Worm (Caenorhabditis elegans) whole organism, L4 larva: ENCODE measurements around the gene srt-54.

Experiments
- F26F4.8 ChIP-seq: fragments of 200-800 bp; sonication (Bioruptor generic); conservative IDR thresholded peaks from 2 replicates; pipeline ENCODE4 v1.3.6; 2022; ENCODE audit warnings: missing genetic modification characterization, missing compliant biosample characterization
- F37D6.2 ChIP-seq: sonication (generic microtip); optimal IDR thresholded peaks from 2 replicates; lab custom pipeline; 2016; ENCODE audit warnings: mild to moderate bottlenecking, missing genetic modification characterization, missing compliant biosample characterization
- F44E2.7 ChIP-seq: fragments of 200-800 bp; sonication (Bioruptor generic); IDR thresholded peaks from 2 replicates; pipeline ENCODE4 v2.1.2; 2022; ENCODE audit warnings: missing genetic modification characterization, missing compliant biosample characterization
- T20F7.1 ChIP-seq: fragments of 200-800 bp; sonication (Bioruptor generic); optimal IDR thresholded peaks from 2 replicates; lab custom pipeline; 2018; ENCODE audit warnings: mild to moderate bottlenecking, missing genetic modification characterization, missing compliant biosample characterization
- Y48G9A.11 ChIP-seq: fragments of 200-800 bp; sonication (Bioruptor generic); IDR thresholded peaks from 2 replicates; pipeline ENCODE4 v1.3.6; 2022; ENCODE audit warnings: missing genetic modification reagents, missing genetic modification characterization, missing compliant biosample characterization
- ZK337.2 ChIP-seq: fragments of 200-800 bp; sonication (Bioruptor generic); IDR thresholded peaks from 2 replicates; pipeline ENCODE4 v1.3.6; 2022; ENCODE audit warnings: missing genetic modification reagents, missing genetic modification characterization, missing compliant biosample characterization
- ZK546.5 ChIP-seq, 2 experiments: sonication (generic microtip); optimal IDR thresholded peaks; 2 replicates each; lab custom pipeline; 2017; ENCODE audit warnings: missing biosample characterization in 2 of 2, missing genetic modification characterization in 2 of 2
- aha-1 ChIP-seq: fragments of 150-350 bp; peaks from one replicate; lab custom pipeline; 2014; ENCODE audit warnings: missing biosample characterization, missing genetic modification characterization
- aly-2 ChIP-seq: sonication (generic microtip); optimal IDR thresholded peaks from 2 replicates; lab custom pipeline; 2018; ENCODE audit warnings: missing biosample characterization, missing genetic modification characterization
- attf-4 ChIP-seq: sonication (generic microtip); optimal IDR thresholded peaks from 3 replicates; lab custom pipeline; 2017; ENCODE audit warnings: missing biosample characterization, missing genetic modification characterization
- ceh-28 ChIP-seq: fragments of 150-350 bp; optimal IDR thresholded peaks from 2 replicates; lab custom pipeline; 2014; ENCODE audit warnings: missing biosample characterization, missing genetic modification reagents, missing genetic modification characterization
- ceh-62 ChIP-seq: sonication (generic microtip); optimal IDR thresholded peaks from 2 replicates; lab custom pipeline; 2017; ENCODE audit warnings: missing biosample characterization, missing genetic modification characterization
- daf-8 ChIP-seq: fragments of 200-800 bp; sonication (Bioruptor generic); IDR thresholded peaks from 2 replicates; pipeline ENCODE4 v1.3.6; 2022; ENCODE audit warnings: missing genetic modification characterization, missing compliant biosample characterization
- dmd-6 ChIP-seq: fragments of 200-800 bp; sonication (Bioruptor generic); IDR thresholded peaks from 2 replicates; pipeline ENCODE4 v1.3.6; 2022; ENCODE audit warnings: missing genetic modification reagents, missing genetic modification characterization, missing compliant biosample characterization
- dmd-8 ChIP-seq: fragments of 200-800 bp; sonication (Bioruptor generic); IDR thresholded peaks from 2 replicates; pipeline ENCODE4 v1.3.6; 2022; ENCODE audit warnings: missing genetic modification characterization, missing compliant biosample characterization
- dve-1 ChIP-seq: sonication (generic microtip); optimal IDR thresholded peaks from 2 replicates; lab custom pipeline; 2017; ENCODE audit warnings: antibody characterized with exemption, mild to moderate bottlenecking, missing genetic modification characterization, missing compliant biosample characterization; ENCODE audit not compliant: insufficient read depth
- egl-43 ChIP-seq: fragments of 200-800 bp; sonication (Bioruptor generic); IDR thresholded peaks from 2 replicates; pipeline ENCODE4 v1.3.6; 2022; ENCODE audit warnings: missing genetic modification reagents, missing genetic modification characterization, missing compliant biosample characterization
- fos-1 ChIP-seq: fragments of 150-350 bp; optimal IDR thresholded peaks from 2 replicates; lab custom pipeline; 2014; ENCODE audit warnings: missing biosample characterization, missing genetic modification characterization
- gei-8 ChIP-seq: fragments of 200-800 bp; sonication (Bioruptor generic); optimal IDR thresholded peaks from 2 replicates; lab custom pipeline; 2018; ENCODE audit warnings: mild to moderate bottlenecking, missing genetic modification characterization, missing compliant biosample characterization
- hif-1 ChIP-seq, 2 experiments: sonication (generic microtip); optimal IDR thresholded peaks; 2 replicates each; lab custom pipeline; 2016 to 2017; ENCODE audit warnings: missing compliant biosample characterization in 2 of 2, missing genetic modification characterization in 2 of 2, missing genetic modification reagents in 2 of 2, missing genotype in 2 of 2, mild to moderate bottlenecking in 1 of 2
- hlh-11 ChIP-seq: fragments of 200-800 bp; sonication (Bioruptor generic); optimal IDR thresholded peaks from 2 replicates; lab custom pipeline; 2018; ENCODE audit warnings: mild to moderate bottlenecking, missing genetic modification characterization, missing compliant biosample characterization
- hlh-30 ChIP-seq: sonication (generic microtip); optimal IDR thresholded peaks from 2 replicates; lab custom pipeline; 2017; ENCODE audit warnings: antibody characterized with exemption, mild to moderate bottlenecking, missing genetic modification characterization, missing compliant biosample characterization; ENCODE audit not compliant: insufficient read depth
- lin-1 ChIP-seq: fragments of 200-800 bp; sonication (Bioruptor generic); IDR thresholded peaks from 2 replicates; pipeline ENCODE4 v1.3.6; 2022; ENCODE audit warnings: missing genetic modification reagents, missing genetic modification characterization, missing compliant biosample characterization
- lin-15B ChIP-seq: fragments of 150-350 bp; sonication (generic microtip); optimal IDR thresholded peaks from 3 replicates; lab custom pipeline; 2014; ENCODE audit warnings: missing biosample characterization, missing genetic modification characterization
- mdl-1 ChIP-seq, 2 experiments: fragments of 150-350 bp in 1 of 2; sonication (generic microtip) in 1 of 2; optimal IDR thresholded peaks; 2 replicates each; lab custom pipeline; 2014 to 2017; ENCODE audit warnings: missing biosample characterization in 2 of 2, missing genetic modification characterization in 2 of 2
- mep-1 ChIP-seq: fragments of 150-350 bp; sonication (generic microtip); optimal IDR thresholded peaks from 3 replicates; lab custom pipeline; 2014; ENCODE audit warnings: missing biosample characterization, missing genetic modification characterization
- nhr-10 ChIP-seq: fragments of 150-350 bp; optimal IDR thresholded peaks from 2 replicates; lab custom pipeline; 2014; ENCODE audit warnings: missing biosample characterization, missing genetic modification characterization
- nhr-102 ChIP-seq: sonication (generic microtip); optimal IDR thresholded peaks from 2 replicates; lab custom pipeline; 2016; ENCODE audit warnings: mild to moderate bottlenecking, missing genetic modification characterization, moderate library complexity, missing compliant biosample characterization
- nhr-237 ChIP-seq: sonication (generic microtip); optimal IDR thresholded peaks from 2 replicates; lab custom pipeline; 2017; ENCODE audit warnings: missing biosample characterization, missing genetic modification characterization
- nhr-6 ChIP-seq: fragments of 150-350 bp; optimal IDR thresholded peaks from 2 replicates; lab custom pipeline; 2014; ENCODE audit warnings: missing biosample characterization, missing genetic modification characterization
- nhr-77 ChIP-seq: fragments of 150-350 bp; optimal IDR thresholded peaks from 2 replicates; lab custom pipeline; 2014; ENCODE audit warnings: missing biosample characterization, missing genetic modification characterization
- php-3 ChIP-seq: fragments of 200-800 bp; sonication (Bioruptor generic); IDR thresholded peaks from 2 replicates; pipeline ENCODE4 v1.3.6; 2022; ENCODE audit warnings: missing genetic modification reagents, missing genetic modification characterization, missing compliant biosample characterization
- pqm-1 ChIP-seq: sonication (generic microtip); optimal IDR thresholded peaks from 2 replicates; lab custom pipeline; 2017; ENCODE audit warnings: missing biosample characterization, missing genetic modification characterization
- saeg-2 ChIP-seq: fragments of 200-800 bp; sonication (Bioruptor generic); IDR thresholded peaks from 2 replicates; pipeline ENCODE4 v1.3.6; 2022; ENCODE audit warnings: missing genetic modification reagents, missing genetic modification characterization, missing compliant biosample characterization
- sdz-12 ChIP-seq: fragments of 200-800 bp; sonication (Bioruptor generic); optimal IDR thresholded peaks from 2 replicates; lab custom pipeline; 2018; ENCODE audit warnings: mild to moderate bottlenecking, missing genetic modification characterization, missing compliant biosample characterization
- set-16 ChIP-seq: fragments of 200-800 bp; sonication (Bioruptor generic); IDR thresholded peaks from 2 replicates; pipeline ENCODE4 v1.3.6; 2022; ENCODE audit warnings: missing genetic modification reagents, missing genetic modification characterization, missing compliant biosample characterization
- spr-3 ChIP-seq: fragments of 200-800 bp; sonication (Bioruptor generic); optimal IDR thresholded peaks from 2 replicates; lab custom pipeline; 2018; ENCODE audit warnings: mild to moderate bottlenecking, missing genetic modification characterization, missing compliant biosample characterization
- unc-130 ChIP-seq: sonication (generic microtip); optimal IDR thresholded peaks from 2 replicates; lab custom pipeline; 2016; ENCODE audit warnings: missing genetic modification reagents, missing genetic modification characterization, missing compliant biosample characterization
- unc-39 ChIP-seq: sonication (generic microtip); optimal IDR thresholded peaks from 2 replicates; lab custom pipeline; 2017; ENCODE audit warnings: missing biosample characterization, missing genetic modification characterization
- unc-62 ChIP-seq, 3 experiments: fragments of 150-350 bp in 1 of 3; sonication (generic microtip); optimal IDR thresholded peaks in 2 of 3; peaks in 1 of 3; 1 replicate in 1 of 3; 2 replicates in 2 of 3; lab custom pipeline; 2014 to 2017; ENCODE audit warnings: missing biosample characterization in 3 of 3, missing genetic modification characterization in 3 of 3, missing genetic modification reagents in 3 of 3, missing genotype in 1 of 3
- zip-2 ChIP-seq: fragments of 150-350 bp; optimal IDR thresholded peaks from 2 replicates; lab custom pipeline; 2014; ENCODE audit warnings: missing biosample characterization, missing genetic modification characterization

The srt-54 gene

DNA sequence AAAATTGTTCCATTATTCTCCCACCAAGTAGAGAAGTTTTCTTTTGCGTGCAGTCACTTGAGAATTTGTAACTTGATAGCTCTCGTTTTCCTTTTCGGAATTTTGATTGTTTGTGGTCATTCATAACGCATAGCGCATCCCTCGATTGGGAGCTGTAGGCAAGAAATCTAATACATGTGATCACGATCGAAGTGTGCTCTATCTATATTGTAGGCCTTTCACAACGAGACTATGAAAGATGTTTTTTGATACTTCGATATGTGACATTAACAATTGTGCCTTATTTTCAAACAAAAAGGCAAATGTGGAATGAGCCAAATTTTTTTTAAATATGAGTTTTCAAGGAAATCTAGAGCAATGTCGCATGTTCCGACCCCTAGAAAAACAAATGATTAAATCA, 41.2 kb upstream of the srt-54 start:
- no peak for TF ChIP-seq nhr-102 (tag; lab: Kevin White, UChicago)
- peak in 1 of 2 experiments; percentile 95 for TF ChIP-seq unc-62 (GFP tag; optimal IDR thresholded peaks at IDR 0.05 in 1 of 2; lab: Kevin White, UChicago)
- TF ChIP-seq unc-62 (tag; optimal IDR thresholded peaks at IDR 0.05; lab: Kevin White, UChicago): no peak

DNA sequence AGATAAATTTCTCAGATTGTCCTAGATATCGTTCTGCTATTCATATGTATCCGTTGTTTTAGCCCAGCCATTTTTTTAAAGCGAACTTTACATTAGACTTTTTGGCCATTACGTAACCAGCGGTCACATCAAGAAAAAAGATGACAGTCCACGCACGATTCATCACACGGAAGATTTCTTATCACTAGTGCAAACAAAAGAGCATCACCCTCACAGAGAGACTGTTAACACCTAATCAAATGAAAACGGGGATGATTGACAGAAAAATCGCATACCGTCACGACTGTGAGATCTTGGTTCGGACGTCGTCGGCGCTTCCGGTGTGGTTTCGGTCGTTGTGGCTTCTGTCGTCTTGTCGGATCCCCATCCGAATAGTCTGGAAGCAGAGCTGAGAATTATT, 40.4 kb upstream of the srt-54 start:
- TF ChIP-seq hif-1 (tag; optimal IDR thresholded peaks at IDR 0.05; lab: Kevin White, UChicago): no peak
- peak; percentile 64 for TF ChIP-seq pqm-1
- no peak for TF ChIP-seq daf-8 (GFP tag; lab: Robert Waterston, UW)
- peak; percentile 23 for TF ChIP-seq hlh-30
- TF ChIP-seq dmd-6 (GFP tag; lab: Robert Waterston, UW): peak; percentile 66
- TF ChIP-seq F44E2.7: no peak
- peak; percentile 32 for TF ChIP-seq dve-1 (tag; lab: Kevin White, UChicago)
- no peak for TF ChIP-seq Y48G9A.11 (GFP tag; lab: Robert Waterston, UW)

DNA sequence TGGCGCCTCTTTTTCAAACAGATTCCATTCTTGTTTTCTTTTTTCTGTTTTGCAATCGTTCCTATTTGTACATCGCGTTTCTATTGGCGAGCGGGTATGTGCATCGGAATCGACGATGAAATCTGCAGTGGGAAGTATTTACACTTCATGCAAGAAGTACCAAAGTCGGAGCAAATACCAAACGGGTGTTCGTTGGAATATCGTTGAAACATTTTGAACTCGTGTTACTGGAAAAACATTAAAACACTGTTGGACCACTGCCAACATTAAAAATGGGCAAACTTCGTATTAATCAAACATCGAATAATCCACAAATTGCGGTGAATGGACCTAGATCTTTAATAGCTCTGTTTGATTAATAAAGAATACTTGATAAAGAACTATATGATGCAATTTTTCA, 37.9 kb upstream of the srt-54 start, which contains the start of gene C23H3.9:
TSS of gene C23H3.9 (minus strand) at position 101 of the 400 bp plus-strand sequence.
- TF ChIP-seq lin-15B (tag; lab: Kevin White, UChicago) (no peak), nhr-6 (no peak), F26F4.8 (GFP tag; lab: Robert Waterston, UW) (no peak), aly-2 (no peak), ceh-28 (tag; lab: Kevin White, UChicago) (no peak), nhr-10 (no peak), lin-1 (no peak), nhr-237 (tag; lab: Kevin White, UChicago) (no peak), spr-3 (no peak), T20F7.1 (GFP tag; lab: Kevin White, UChicago) (no peak), F44E2.7 (no peak), mep-1 (tag; lab: Kevin White, UChicago) (no peak), ceh-62 (tag; lab: Kevin White, UChicago) (no peak), fos-1 (tag; lab: Kevin White, UChicago) (no peak), unc-39 (tag; lab: Kevin White, UChicago) (no peak), set-16 (GFP tag; lab: Robert Waterston, UW) (no peak), unc-130 (GFP tag; lab: Kevin White, UChicago) (no peak), ZK546.5 (tag; optimal IDR thresholded peaks at IDR 0.05; lab: Kevin White, UChicago) (no peak)

DNA sequence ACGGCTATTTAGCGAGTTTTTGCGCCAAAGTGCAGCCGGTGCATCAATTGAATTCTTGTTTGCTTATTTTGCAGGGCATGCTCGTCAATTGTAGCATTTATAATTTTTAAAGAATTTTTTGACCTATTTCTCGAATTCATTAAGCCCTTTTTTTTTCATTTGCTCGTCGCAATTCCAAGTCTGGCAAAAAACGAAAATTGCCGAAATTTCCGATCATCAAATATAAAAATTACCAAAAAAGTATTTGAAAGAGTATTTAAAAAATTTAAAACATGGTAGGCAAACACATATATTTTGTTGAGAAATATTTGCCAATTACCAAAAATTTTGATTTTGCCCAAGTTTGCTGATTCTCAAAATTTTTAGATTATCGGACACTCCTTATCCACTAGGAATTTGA, 32.9 kb upstream of the srt-54 start, which contains the start of gene C50D2.6:
TSS of gene C50D2.6 (plus strand) at position 301 of the 400 bp plus-strand sequence.
- TF ChIP-seq fos-1 (tag; lab: Kevin White, UChicago) (no peak), unc-62 (GFP tag; optimal IDR thresholded peaks at IDR 0.05 in 1 of 2; lab: Kevin White, UChicago) (peak in 1 of 2 experiments; percentile 13), unc-62 (tag; optimal IDR thresholded peaks at IDR 0.05; lab: Kevin White, UChicago) (no peak)

DNA sequence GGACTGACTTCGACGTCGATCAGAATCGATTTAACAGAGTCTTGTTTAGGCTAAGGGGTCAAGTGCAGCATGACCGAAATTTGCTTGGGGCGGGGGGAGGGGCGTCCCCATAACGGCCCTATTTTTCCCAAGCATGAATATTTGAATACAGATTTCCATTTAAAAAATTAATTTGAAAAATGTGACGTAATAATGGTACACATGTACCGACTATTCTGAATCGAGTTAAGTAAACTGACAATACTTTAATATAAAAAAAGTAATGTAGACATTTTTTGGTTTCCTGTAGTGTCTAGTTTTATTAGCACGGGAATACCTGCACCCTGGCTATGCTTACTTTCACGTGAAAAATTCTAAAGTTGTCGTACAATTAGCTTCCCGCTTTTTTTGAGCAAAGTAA, 30.2 kb upstream of the srt-54 start:
- no peak for TF ChIP-seq gei-8 (GFP tag; lab: Kevin White, UChicago)
- TF ChIP-seq ZK337.2: no peak
- TF ChIP-seq lin-15B (tag; lab: Kevin White, UChicago): no peak
- TF ChIP-seq, all 104 proteins: peak for 0

DNA sequence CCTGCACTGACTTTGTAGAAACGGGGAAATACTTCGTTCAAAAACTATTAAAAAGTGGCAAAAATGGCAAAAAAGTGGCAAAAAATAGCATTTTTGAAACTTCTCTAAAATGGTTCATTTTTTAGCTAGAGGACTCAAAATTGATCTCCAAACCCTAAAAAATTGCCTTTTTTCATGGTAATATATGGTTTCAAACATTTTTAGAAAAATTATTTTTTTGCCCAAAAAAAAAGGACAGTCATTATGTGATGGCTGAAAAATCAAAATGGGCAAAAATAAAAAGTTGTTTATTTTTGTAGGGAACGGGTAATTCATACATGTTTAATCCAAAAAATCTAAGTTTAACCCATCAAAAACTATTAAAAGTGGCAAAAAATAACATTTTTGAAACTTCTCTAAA, 29.1 kb upstream of the srt-54 start:
- TF ChIP-seq dmd-6 (GFP tag; lab: Robert Waterston, UW): no peak
- no peak for TF ChIP-seq attf-4 (tag; lab: Kevin White, UChicago)
- TF ChIP-seq dmd-8 (GFP tag; lab: Robert Waterston, UW): no peak
- no peak for TF ChIP-seq saeg-2 (GFP tag; lab: Robert Waterston, UW)
- no peak for TF ChIP-seq mdl-1 (tag; optimal IDR thresholded peaks at IDR 0.05; lab: Kevin White, UChicago)
- no peak for TF ChIP-seq F37D6.2
- no peak for TF ChIP-seq zip-2 (tag; lab: Kevin White, UChicago)
- TF ChIP-seq aha-1 (tag; lab: Kevin White, UChicago): no peak
- TF ChIP-seq nhr-77 (tag; lab: Kevin White, UChicago): no peak
- no peak for TF ChIP-seq php-3 (GFP tag; lab: Robert Waterston, UW)
- TF ChIP-seq sdz-12 (GFP tag; lab: Kevin White, UChicago): no peak
- TF ChIP-seq egl-43: no peak
- TF ChIP-seq hlh-11 (tag; lab: Kevin White, UChicago): no peak
